Worm (Caenorhabditis elegans) whole organism, young adult: ENCODE measurements around the gene vps-16.

ENCODE experiments used
- F37B4.10 ChIP-seq: fragments of 200-800 bp; sonication (Bioruptor generic); IDR thresholded peaks from 2 replicates; pipeline ENCODE4 v1.3.6; 2022; ENCODE audit warnings: missing genetic modification characterization, missing compliant biosample characterization
- F57A8.1 ChIP-seq: fragments of 200-800 bp; sonication (Bioruptor generic); optimal IDR thresholded peaks from 2 replicates; lab custom pipeline; 2018; ENCODE audit warnings: mild to moderate bottlenecking, missing genetic modification characterization, moderate library complexity, missing compliant biosample characterization
- K12H6.12 ChIP-seq: fragments of 200-800 bp; sonication (Bioruptor generic); optimal IDR thresholded peaks from 2 replicates; lab custom pipeline; 2018; ENCODE audit warnings: mild to moderate bottlenecking, missing genetic modification characterization, missing compliant biosample characterization
- Y53F4B.3 ChIP-seq: fragments of 200-800 bp; sonication (Bioruptor generic); IDR thresholded peaks from 2 replicates; pipeline ENCODE4 v1.3.6; 2022; ENCODE audit warnings: missing genetic modification reagents, missing genetic modification characterization, missing compliant biosample characterization
- Y53G8AR.9 ChIP-seq: fragments of 200-800 bp; sonication (Bioruptor generic); conservative IDR thresholded peaks from 2 replicates; pipeline ENCODE4 v1.3.6; 2022; ENCODE audit warnings: missing genetic modification reagents, missing genetic modification characterization, missing compliant biosample characterization
- akir-1 ChIP-seq: fragments of 200-800 bp; sonication (Bioruptor generic); optimal IDR thresholded peaks from 2 replicates; lab custom pipeline; 2018; ENCODE audit warnings: mild to moderate bottlenecking, missing genetic modification characterization, moderate library complexity, missing compliant biosample characterization
- ama-1 ChIP-seq, 3 experiments: fragments of 150-350 bp in 1 of 3; sonication (generic microtip) in 2 of 3; optimal IDR thresholded peaks; 2 replicates each; lab custom pipeline; 2014 to 2018; ENCODE audit warnings: missing biosample characterization in 2 of 3, missing genetic modification characterization in 2 of 3, missing genetic modification reagents in 2 of 3
- attf-3 ChIP-seq: fragments of 200-800 bp; sonication (Bioruptor generic); conservative IDR thresholded peaks from 2 replicates; pipeline ENCODE4 v1.3.6; 2022; ENCODE audit warnings: missing genetic modification reagents, missing genetic modification characterization, missing compliant biosample characterization
- ccch-3 ChIP-seq: fragments of 200-800 bp; sonication (Bioruptor generic); optimal IDR thresholded peaks from 2 replicates; lab custom pipeline; 2018; ENCODE audit warnings: mild to moderate bottlenecking, missing genetic modification characterization, missing compliant biosample characterization
- ceh-40 ChIP-seq: fragments of 200-800 bp; sonication (Bioruptor generic); IDR thresholded peaks from 2 replicates; pipeline ENCODE4 v1.3.6; 2022; ENCODE audit warnings: missing genetic modification characterization, missing compliant biosample characterization
- egrh-3 ChIP-seq: fragments of 200-800 bp; sonication (Bioruptor generic); IDR thresholded peaks from 2 replicates; pipeline ENCODE4 v1.3.6; 2022; ENCODE audit warnings: missing genetic modification reagents, missing genetic modification characterization, missing compliant biosample characterization
- ekl-4 ChIP-seq: fragments of 200-800 bp; sonication (Bioruptor generic); IDR thresholded peaks from 2 replicates; pipeline ENCODE4 v1.3.6; 2022; ENCODE audit warnings: missing genetic modification reagents, missing genetic modification characterization, missing compliant biosample characterization
- gei-17 ChIP-seq: fragments of 200-800 bp; sonication (Bioruptor generic); optimal IDR thresholded peaks from 2 replicates; lab custom pipeline; 2018; ENCODE audit warnings: mild to moderate bottlenecking, missing genetic modification characterization, missing compliant biosample characterization
- hlh-12 ChIP-seq: sonication (generic microtip); optimal IDR thresholded peaks from 2 replicates; lab custom pipeline; 2016; ENCODE audit warnings: missing genetic modification characterization, missing compliant biosample characterization
- hmg-20 ChIP-seq: fragments of 200-800 bp; sonication (Bioruptor generic); IDR thresholded peaks from 2 replicates; pipeline ENCODE4 v1.3.6; 2022; ENCODE audit warnings: missing genetic modification reagents, missing genetic modification characterization, missing compliant biosample characterization
- hrde-1 ChIP-seq: sonication (generic microtip); optimal IDR thresholded peaks from 2 replicates; lab custom pipeline; 2016; ENCODE audit warnings: missing genetic modification characterization, mild to moderate bottlenecking, missing compliant biosample characterization, moderate library complexity, missing genotype, missing genetic modification reagents, borderline replicate concordance
- let-607 ChIP-seq, 2 experiments: fragments of 200-800 bp in 1 of 2; sonication (Bioruptor generic) in 1 of 2; sonication (generic microtip) in 1 of 2; optimal IDR thresholded peaks; 2 replicates each; lab custom pipeline; 2016 to 2018; ENCODE audit warnings: mild to moderate bottlenecking in 2 of 2, missing compliant biosample characterization in 2 of 2, missing genetic modification characterization in 2 of 2, moderate library complexity in 2 of 2, missing genotype in 1 of 2
- lin-35 ChIP-seq, 3 experiments: fragments of 150-350 bp in 2 of 3; sonication (generic microtip) in 1 of 3; optimal IDR thresholded peaks; 2 replicates each; lab custom pipeline; 2014 to 2018; ENCODE audit warnings: missing biosample characterization in 3 of 3, missing genetic modification characterization in 3 of 3, missing genetic modification reagents in 3 of 3
- lsy-27 ChIP-seq: sonication (generic microtip); optimal IDR thresholded peaks from 2 replicates; lab custom pipeline; 2017; ENCODE audit warnings: missing genetic modification characterization, mild to moderate bottlenecking, missing compliant biosample characterization, antibody characterized with exemption, missing genotype, borderline replicate concordance; ENCODE audit not compliant: insufficient read depth
- madf-10 ChIP-seq: sonication (generic microtip); optimal IDR thresholded peaks from 2 replicates; lab custom pipeline; 2016; ENCODE audit warnings: mild to moderate bottlenecking, missing genetic modification characterization, missing compliant biosample characterization
- mcd-1 ChIP-seq: fragments of 200-800 bp; sonication (Bioruptor generic); IDR thresholded peaks from 2 replicates; pipeline ENCODE4 v1.3.6; 2022; ENCODE audit warnings: missing genetic modification reagents, missing genetic modification characterization, missing compliant biosample characterization
- mel-28 ChIP-seq: sonication (generic microtip); optimal IDR thresholded peaks from 2 replicates; lab custom pipeline; 2016; ENCODE audit warnings: borderline replicate concordance, mild to moderate bottlenecking, missing genetic modification characterization, missing compliant biosample characterization
- mes-4 ChIP-seq: sonication (generic microtip); optimal IDR thresholded peaks from 2 replicates; lab custom pipeline; 2016; ENCODE audit warnings: missing genotype, missing genetic modification characterization, missing compliant biosample characterization
- mxl-1 ChIP-seq: sonication (generic microtip); optimal IDR thresholded peaks from 2 replicates; lab custom pipeline; 2016; ENCODE audit warnings: missing genetic modification characterization, missing compliant biosample characterization
- nhr-27 ChIP-seq: fragments of 200-800 bp; sonication (Bioruptor generic); optimal IDR thresholded peaks from 2 replicates; lab custom pipeline; 2018; ENCODE audit warnings: mild to moderate bottlenecking, missing genetic modification characterization, moderate library complexity, missing compliant biosample characterization
- nhr-80 ChIP-seq: sonication (generic microtip); optimal IDR thresholded peaks from 2 replicates; lab custom pipeline; 2016; ENCODE audit warnings: missing genetic modification characterization, missing compliant biosample characterization
- rec-8 ChIP-seq, 2 experiments: sonication (generic microtip); optimal IDR thresholded peaks; 2 replicates each; lab custom pipeline; 2016; ENCODE audit warnings: mild to moderate bottlenecking in 2 of 2, missing genetic modification characterization in 2 of 2, missing genetic modification reagents in 2 of 2, missing genotype in 2 of 2, missing biosample characterization in 1 of 2, missing compliant biosample characterization in 1 of 2, moderate library complexity in 1 of 2
- snpc-3.4 ChIP-seq: sonication (generic microtip); optimal IDR thresholded peaks from 2 replicates; lab custom pipeline; 2017; ENCODE audit warnings: missing genetic modification characterization, mild to moderate bottlenecking, missing compliant biosample characterization, antibody characterized with exemption, moderate library complexity, missing genotype, missing genetic modification reagents
- somi-1 ChIP-seq: fragments of 200-800 bp; sonication (Bioruptor generic); optimal IDR thresholded peaks from 2 replicates; lab custom pipeline; 2018; ENCODE audit warnings: mild to moderate bottlenecking, missing genetic modification characterization, missing compliant biosample characterization
- tbp1 ChIP-seq: fragments of 200-800 bp; sonication (Bioruptor generic); optimal IDR thresholded peaks from 2 replicates; lab custom pipeline; 2018; ENCODE audit warnings: mild to moderate bottlenecking, missing genetic modification characterization, missing compliant biosample characterization
- unc-62 ChIP-seq: fragments of 150-350 bp; optimal IDR thresholded peaks from 2 replicates; lab custom pipeline; 2014; ENCODE audit warnings: missing biosample characterization, missing genetic modification reagents, missing genetic modification characterization
- xnd-1 ChIP-seq: sonication (generic microtip); optimal IDR thresholded peaks from 2 replicates; lab custom pipeline; 2016; ENCODE audit warnings: missing genotype, missing genetic modification reagents, missing genetic modification characterization, missing compliant biosample characterization
- zfh-2 ChIP-seq: fragments of 200-800 bp; sonication (Bioruptor generic); conservative IDR thresholded peaks from 2 replicates; pipeline ENCODE4 v1.3.6; 2022; ENCODE audit warnings: missing genetic modification reagents, missing genetic modification characterization, missing compliant biosample characterization
- ztf-3 ChIP-seq: fragments of 200-800 bp; sonication (Bioruptor generic); optimal IDR thresholded peaks from 2 replicates; lab custom pipeline; 2018; ENCODE audit warnings: mild to moderate bottlenecking, missing genetic modification characterization, missing compliant biosample characterization

vps-16 gene

ce11 chrIII:6398124-6398523 is 34.9 kb upstream of the vps-16 start:
- TF ChIP-seq hmg-20 (GFP tag; lab: Robert Waterston, UW) (no peak), ama-1 (optimal IDR thresholded peaks at IDR 0.05; lab: Kevin White, UChicago) (no peak), ama-1 (GFP tag; optimal IDR thresholded peaks at IDR 0.05; lab: Kevin White, UChicago) (no peak), lin-35 (GFP tag; optimal IDR thresholded peaks at IDR 0.05; lab: Kevin White, UChicago) (no peak), K12H6.12 (tag; lab: Kevin White, UChicago) (no peak), hlh-12 (no peak), ztf-3 (GFP tag; lab: Kevin White, UChicago) (no peak), egrh-3 (GFP tag; lab: Robert Waterston, UW) (no peak), snpc-3.4 (tag; lab: Kevin White, UChicago) (no peak), zfh-2 (GFP tag; lab: Robert Waterston, UW) (no peak), madf-10 (tag; lab: Kevin White, UChicago) (no peak), mcd-1 (GFP tag; lab: Robert Waterston, UW) (no peak)
- TF ChIP-seq, all 124 proteins: peak for 0

- TF ChIP-seq lsy-27 (tag; lab: Kevin White, UChicago) (no peak), xnd-1 (tag; lab: Kevin White, UChicago) (no peak), nhr-27 (tag; lab: Kevin White, UChicago) (no peak)
Measured at ce11 chrIII:6399424-6399823, 33.6 kb upstream of the vps-16 start.

ce11 chrIII:6402346-6402745 is 30.7 kb upstream of the vps-16 start:
- TF ChIP-seq F57A8.1 (GFP tag; lab: Kevin White, UChicago), result no peak
- peak; percentile 33 for TF ChIP-seq somi-1 (GFP tag; lab: Kevin White, UChicago)

- peak in 1 of 2 experiments; percentile 37 for TF ChIP-seq let-607 (tag; optimal IDR thresholded peaks at IDR 0.05; lab: Kevin White, UChicago)
- TF ChIP-seq ccch-3 (GFP tag; lab: Kevin White, UChicago), result no peak
- TF ChIP-seq gei-17 (GFP tag; lab: Kevin White, UChicago), result no peak
- peak; percentile 81 for TF ChIP-seq unc-62 (GFP tag; lab: Kevin White, UChicago)
- no peak for TF ChIP-seq K12H6.12 (tag; lab: Kevin White, UChicago)
- TF ChIP-seq nhr-80 (tag; lab: Kevin White, UChicago), result peak; percentile 49
- no peak for TF ChIP-seq Y53F4B.3 (GFP tag; lab: Robert Waterston, UW)
- no peak for TF ChIP-seq mes-4
- no peak for TF ChIP-seq somi-1 (GFP tag; lab: Kevin White, UChicago)
- no peak for TF ChIP-seq attf-3 (GFP tag; lab: Robert Waterston, UW)
Measured at ce11 chrIII:6402810-6403209, 30.2 kb upstream of the vps-16 start.

- TF ChIP-seq Y53G8AR.9 (GFP tag; lab: Robert Waterston, UW), result no peak
- no peak for TF ChIP-seq hrde-1 (tag; lab: Kevin White, UChicago)
Measured at ce11 chrIII:6405121-6405520, 27.9 kb upstream of the vps-16 start.

- TF ChIP-seq mel-28 (tag; lab: Kevin White, UChicago), result no peak
- TF ChIP-seq ceh-40, result no peak
- no peak for TF ChIP-seq Y53F4B.3 (GFP tag; lab: Robert Waterston, UW)
- TF ChIP-seq mxl-1 (tag; lab: Kevin White, UChicago), result no peak
- no peak for TF ChIP-seq akir-1 (GFP tag; lab: Kevin White, UChicago)
- no peak for TF ChIP-seq Y53G8AR.9 (GFP tag; lab: Robert Waterston, UW)
- no peak for TF ChIP-seq F37B4.10 (GFP tag; lab: Robert Waterston, UW)
- no peak for TF ChIP-seq ekl-4
- no peak for TF ChIP-seq tbp1 (GFP tag; lab: Kevin White, UChicago)
- TF ChIP-seq hmg-20 (GFP tag; lab: Robert Waterston, UW), result no peak
- TF ChIP-seq rec-8 (tag; optimal IDR thresholded peaks at IDR 0.05; lab: Kevin White, UChicago), result no peak
Measured at ce11 chrIII:6406829-6407228, 26.2 kb upstream of the vps-16 start, which contains the start of gene let-756. Gene let-756, plus strand, starts transcription at chrIII:6407129.
